Fruit fly (Drosophila melanogaster) whole organism, pupa: ENCODE measurements around the gene Sas-6.

Experiments used
- CG8301 ChIP-seq: fragments of 200-800 bp; sonication (Bioruptor generic); optimal IDR thresholded peaks from 2 replicates; lab custom pipeline; 2018; ENCODE audit warnings: missing biosample characterization, mild to moderate bottlenecking, missing genetic modification characterization
- fd96Ca ChIP-seq: fragments of 200-800 bp; sonication (Bioruptor generic); IDR thresholded peaks from 3 replicates; pipeline ENCODE4 v1.3.6; 2022; ENCODE audit warnings: missing biosample characterization, missing genetic modification characterization

- TF ChIP-seq CG8301 (tag; lab: Kevin White, UChicago): peak; percentile 57
- no peak for TF ChIP-seq fd96Ca (GFP tag; lab: Robert Waterston, UW)
Measured at dm6 chr3R:29981479-29981878, 13.7 kb upstream of the Sas-6 start.
